Worm (Caenorhabditis elegans) whole organism, L1 larva: ENCODE data around the gene C14E2.3.

Source experiments
- C04F5.9 ChIP-seq: sonication (generic microtip); optimal IDR thresholded peaks from 2 replicates; lab custom pipeline; 2016; ENCODE audit warnings: missing genetic modification characterization, missing compliant biosample characterization
- aha-1 ChIP-seq: fragments of 150-350 bp; optimal IDR thresholded peaks from 2 replicates; lab custom pipeline; 2014; ENCODE audit warnings: missing biosample characterization, missing genetic modification characterization
- alr-1 ChIP-seq: fragments of 200-800 bp; sonication (Bioruptor generic); optimal IDR thresholded peaks from 2 replicates; lab custom pipeline; 2018; ENCODE audit warnings: borderline replicate concordance, mild to moderate bottlenecking, missing genetic modification characterization, missing compliant biosample characterization
- blmp-1 ChIP-seq: fragments of 150-350 bp; optimal IDR thresholded peaks from 2 replicates; lab custom pipeline; 2014; ENCODE audit warnings: missing biosample characterization, missing genetic modification characterization
- ceh-82 ChIP-seq, 3 experiments: fragments of 150-350 bp in 1 of 3; sonication (generic microtip) in 2 of 3; optimal IDR thresholded peaks; 2 replicates each; lab custom pipeline; 2014 to 2017; ENCODE audit warnings: missing biosample characterization in 3 of 3, missing genetic modification characterization in 3 of 3
- ceh-88 ChIP-seq: fragments of 200-800 bp; sonication (Bioruptor generic); IDR thresholded peaks from 2 replicates; pipeline ENCODE4 v1.3.6; 2022; ENCODE audit warnings: missing genetic modification characterization, missing compliant biosample characterization
- ces-1 ChIP-seq: fragments of 150-350 bp; optimal IDR thresholded peaks from 2 replicates; lab custom pipeline; 2014; ENCODE audit warnings: missing biosample characterization, missing genetic modification reagents, missing genetic modification characterization
- dsc-1 ChIP-seq: sonication (generic microtip); optimal IDR thresholded peaks from 2 replicates; lab custom pipeline; 2016; ENCODE audit warnings: mild to moderate bottlenecking, missing genetic modification characterization, missing compliant biosample characterization
- egl-27 ChIP-seq, 2 experiments: fragments of 150-350 bp in 1 of 2; sonication (generic microtip); optimal IDR thresholded peaks; 3 replicates each; lab custom pipeline; 2017 to 2018; ENCODE audit warnings: missing biosample characterization in 2 of 2, missing genetic modification characterization in 2 of 2, missing genetic modification reagents in 2 of 2
- elt-2 ChIP-seq: sonication (generic microtip); optimal IDR thresholded peaks from 2 replicates; lab custom pipeline; 2016; ENCODE audit warnings: missing genetic modification characterization, mild to moderate bottlenecking, inconsistent platforms, missing compliant biosample characterization, missing genetic modification reagents
- ets-5 ChIP-seq: fragments of 200-800 bp; sonication (Bioruptor generic); IDR thresholded peaks from 2 replicates; pipeline ENCODE4 v1.3.6; 2022; ENCODE audit warnings: missing genetic modification characterization, missing compliant biosample characterization
- fkh-10 ChIP-seq: sonication (generic microtip); optimal IDR thresholded peaks from 2 replicates; lab custom pipeline; 2017; ENCODE audit warnings: missing biosample characterization, missing genetic modification reagents, missing genetic modification characterization
- fkh-4 ChIP-seq: sonication (generic microtip); optimal IDR thresholded peaks from 2 replicates; lab custom pipeline; 2016; ENCODE audit warnings: missing compliant biosample characterization, missing genetic modification characterization, borderline replicate concordance
- fkh-8 ChIP-seq: sonication (generic microtip); optimal IDR thresholded peaks from 2 replicates; lab custom pipeline; 2016; ENCODE audit warnings: mild to moderate bottlenecking, missing genetic modification characterization, missing compliant biosample characterization
- fos-1 ChIP-seq: fragments of 150-350 bp; optimal IDR thresholded peaks from 2 replicates; lab custom pipeline; 2014; ENCODE audit warnings: missing biosample characterization, missing genetic modification characterization
- irx-1 ChIP-seq: sonication (generic microtip); optimal IDR thresholded peaks from 2 replicates; lab custom pipeline; 2016; ENCODE audit warnings: missing genetic modification characterization, missing compliant biosample characterization
- isw-1 ChIP-seq: fragments of 200-800 bp; sonication (Bioruptor generic); IDR thresholded peaks from 2 replicates; pipeline ENCODE4 v1.3.6; 2022; ENCODE audit warnings: missing genetic modification characterization, missing compliant biosample characterization
- lin-13 ChIP-seq: fragments of 150-350 bp; optimal IDR thresholded peaks from 2 replicates; lab custom pipeline; 2014; ENCODE audit warnings: missing biosample characterization, missing genetic modification reagents, missing genetic modification characterization
- lin-14 ChIP-seq: fragments of 200-800 bp; sonication (Bioruptor generic); optimal IDR thresholded peaks from 2 replicates; lab custom pipeline; 2018; ENCODE audit warnings: mild to moderate bottlenecking, missing genetic modification characterization, moderate library complexity, missing compliant biosample characterization
- lir-3 ChIP-seq: sonication (generic microtip); optimal IDR thresholded peaks from 2 replicates; lab custom pipeline; 2016; ENCODE audit warnings: mild to moderate bottlenecking, missing genetic modification characterization, moderate library complexity, missing compliant biosample characterization; ENCODE audit not compliant: poor library complexity
- mab-9 ChIP-seq: fragments of 200-800 bp; sonication (Bioruptor generic); IDR thresholded peaks from 2 replicates; pipeline ENCODE4 v1.3.6; 2022; ENCODE audit warnings: missing genetic modification reagents, missing genetic modification characterization, missing compliant biosample characterization
- mdl-1 ChIP-seq, 2 experiments: fragments of 150-350 bp; optimal IDR thresholded peaks; 2 replicates each; lab custom pipeline; 2014 to 2017; ENCODE audit warnings: missing biosample characterization in 2 of 2, missing genetic modification characterization in 2 of 2, inconsistent platforms in 1 of 2
- mep-1 ChIP-seq: fragments of 150-350 bp; optimal IDR thresholded peaks from 2 replicates; lab custom pipeline; 2014; ENCODE audit warnings: missing biosample characterization, missing genetic modification characterization
- nhr-12 ChIP-seq: sonication (generic microtip); optimal IDR thresholded peaks from 2 replicates; lab custom pipeline; 2017; ENCODE audit warnings: missing biosample characterization, missing genetic modification characterization
- nhr-19 ChIP-seq: fragments of 200-800 bp; sonication (Bioruptor generic); conservative IDR thresholded peaks from 2 replicates; pipeline ENCODE4 v1.3.6; 2022; ENCODE audit warnings: missing genetic modification characterization, missing compliant biosample characterization
- nhr-28 ChIP-seq: fragments of 150-350 bp; optimal IDR thresholded peaks from 2 replicates; lab custom pipeline; 2014; ENCODE audit warnings: missing biosample characterization, missing genetic modification characterization
- nhr-47 ChIP-seq: sonication (generic microtip); optimal IDR thresholded peaks from 2 replicates; lab custom pipeline; 2016; ENCODE audit warnings: mild to moderate bottlenecking, missing genetic modification characterization, moderate library complexity, missing compliant biosample characterization
- nhr-76 ChIP-seq: sonication (generic microtip); optimal IDR thresholded peaks from 2 replicates; lab custom pipeline; 2017; ENCODE audit warnings: missing biosample characterization, missing genetic modification characterization
- nhr-84 ChIP-seq: sonication (generic microtip); optimal IDR thresholded peaks from 2 replicates; lab custom pipeline; 2017; ENCODE audit warnings: missing biosample characterization, missing genetic modification characterization
- nhr-85 ChIP-seq: sonication (generic microtip); peaks from one replicate; lab custom pipeline; 2016; ENCODE audit warnings: missing genetic modification characterization, inconsistent platforms, missing compliant biosample characterization
- nhr-90 ChIP-seq: sonication (generic microtip); optimal IDR thresholded peaks from 2 replicates; lab custom pipeline; 2016; ENCODE audit warnings: mild to moderate bottlenecking, missing genetic modification characterization, missing compliant biosample characterization; ENCODE audit not compliant: poor library complexity
- pax-3 ChIP-seq: fragments of 200-800 bp; sonication (Bioruptor generic); optimal IDR thresholded peaks from 2 replicates; lab custom pipeline; 2018; ENCODE audit warnings: mild to moderate bottlenecking, missing genetic modification characterization, moderate library complexity, missing compliant biosample characterization
- rnt-1 ChIP-seq: sonication (generic microtip); optimal IDR thresholded peaks from 2 replicates; lab custom pipeline; 2016; ENCODE audit warnings: mild to moderate bottlenecking, missing genetic modification characterization, moderate library complexity, missing compliant biosample characterization
- skn-1 ChIP-seq: fragments of 150-350 bp; optimal IDR thresholded peaks from 2 replicates; lab custom pipeline; 2014; ENCODE audit warnings: missing biosample characterization, missing genetic modification characterization
- snu-23 ChIP-seq: sonication (generic microtip); optimal IDR thresholded peaks from 2 replicates; lab custom pipeline; 2016; ENCODE audit warnings: missing genetic modification characterization, missing compliant biosample characterization
- sox-4 ChIP-seq: sonication (generic microtip); optimal IDR thresholded peaks from 2 replicates; lab custom pipeline; 2016; ENCODE audit warnings: missing genetic modification characterization, missing compliant biosample characterization
- sup-37 ChIP-seq: fragments of 200-800 bp; sonication (Bioruptor generic); optimal IDR thresholded peaks from 2 replicates; lab custom pipeline; 2018; ENCODE audit warnings: mild to moderate bottlenecking, missing genetic modification characterization, missing compliant biosample characterization
- tlp-1 ChIP-seq: fragments of 150-350 bp; optimal IDR thresholded peaks from 2 replicates; lab custom pipeline; 2014; ENCODE audit warnings: missing biosample characterization, missing genetic modification characterization
- unc-62 ChIP-seq: fragments of 150-350 bp; optimal IDR thresholded peaks from 2 replicates; lab custom pipeline; 2014; ENCODE audit warnings: missing biosample characterization, missing genetic modification reagents, missing genetic modification characterization
- unc-98 ChIP-seq: fragments of 200-800 bp; sonication (Bioruptor generic); IDR thresholded peaks from 2 replicates; pipeline ENCODE4 v1.3.6; 2022; ENCODE audit warnings: missing genetic modification characterization, missing compliant biosample characterization
- vab-15 ChIP-seq: sonication (generic microtip); optimal IDR thresholded peaks from 2 replicates; lab custom pipeline; 2017; ENCODE audit warnings: missing genotype, mild to moderate bottlenecking, missing genetic modification characterization, missing compliant biosample characterization
- zag-1 ChIP-seq: fragments of 150-350 bp; optimal IDR thresholded peaks from 2 replicates; lab custom pipeline; 2014; ENCODE audit warnings: missing biosample characterization, missing genetic modification characterization
- zip-4 ChIP-seq: fragments of 200-800 bp; sonication (Bioruptor generic); optimal IDR thresholded peaks from 2 replicates; lab custom pipeline; 2018; ENCODE audit warnings: mild to moderate bottlenecking, missing genetic modification characterization, moderate library complexity, missing compliant biosample characterization

Gene C14E2.3

ce11 chrX:1858616-1859015 is 47.3 kb upstream of the C14E2.3 start (continued):
- TF ChIP-seq nhr-12 (tag; lab: Kevin White, UChicago) (no peak), rnt-1 (tag; lab: Kevin White, UChicago) (peak; percentile 81), zip-4 (no peak), alr-1 (tag; lab: Kevin White, UChicago) (no peak), irx-1 (peak; percentile 43), isw-1 (GFP tag; lab: Robert Waterston, UW) (peak; percentile 10; the same call in 1 of the 2 replicates), nhr-76 (no peak), lir-3 (tag; lab: Kevin White, UChicago) (peak; percentile 15), ceh-88 (GFP tag; lab: Robert Waterston, UW) (no peak; the same call in 1 of the 2 replicates), fkh-4 (tag; lab: Kevin White, UChicago) (no peak), nhr-47 (tag; lab: Kevin White, UChicago) (peak; percentile 79), sup-37 (GFP tag; lab: Kevin White, UChicago) (no peak), elt-2 (tag; lab: Kevin White, UChicago) (peak; percentile 15), mep-1 (tag; lab: Kevin White, UChicago) (no peak), pax-3 (peak; percentile 33), snu-23 (GFP tag; lab: Kevin White, UChicago) (peak; percentile 84), unc-98 (GFP tag; lab: Robert Waterston, UW) (0 out of 2 replicates have a peak, but pooled peaks have one; percentile 14), vab-15 (no peak), fos-1 (tag; lab: Kevin White, UChicago) (peak; percentile 5), lin-14 (peak; percentile 36), zag-1 (tag; lab: Kevin White, UChicago) (no peak), nhr-28 (tag; lab: Kevin White, UChicago) (no peak), nhr-84 (tag; lab: Kevin White, UChicago) (no peak), mdl-1 (tag; optimal IDR thresholded peaks at IDR 0.05; lab: Kevin White, UChicago) (peak in 1 of 2 experiments; percentile 62), aha-1 (tag; lab: Kevin White, UChicago) (no peak), nhr-19 (GFP tag; lab: Robert Waterston, UW) (peak; percentile 73), ces-1 (GFP tag; lab: Kevin White, UChicago) (no peak), tlp-1 (no peak), fkh-10 (GFP tag; lab: Kevin White, UChicago) (peak; percentile 17), dsc-1 (tag; lab: Kevin White, UChicago) (peak; percentile 69), skn-1 (tag; lab: Kevin White, UChicago) (peak; percentile 79), egl-27 (tag; optimal IDR thresholded peaks at IDR 0.05; lab: Kevin White, UChicago) (no peak), unc-62 (GFP tag; lab: Kevin White, UChicago) (no peak), sox-4 (tag; lab: Kevin White, UChicago) (no peak), mab-9 (no peak), ets-5 (GFP tag; lab: Robert Waterston, UW) (no peak), lin-13 (GFP tag; lab: Kevin White, UChicago) (no peak), C04F5.9 (tag; lab: Kevin White, UChicago) (peak; percentile 1), blmp-1 (tag; lab: Kevin White, UChicago) (no peak), fkh-8 (tag; lab: Kevin White, UChicago) (peak; percentile 9), nhr-90 (tag; lab: Kevin White, UChicago) (peak; percentile 79)

ce11 chrX:1857777-1858176 is 46.4 kb upstream of the C14E2.3 start:
- TF ChIP-seq nhr-85 (tag; lab: Kevin White, UChicago) (peak; percentile 2), ceh-82 (tag; optimal IDR thresholded peaks at IDR 0.05; lab: Kevin White, UChicago) (no peak), mdl-1 (tag; optimal IDR thresholded peaks at IDR 0.05; lab: Kevin White, UChicago) (no peak)
- TF ChIP-seq, all 84 proteins: peak for 1
